Worm (Caenorhabditis elegans) whole organism, early embryonic: Measurements from ENCODE around the gene Y56A3A.2.

Source experiments
- B0310.2 ChIP-seq: sonication (generic microtip); optimal IDR thresholded peaks from 2 replicates; lab custom pipeline; 2016; ENCODE audit warnings: mild to moderate bottlenecking, missing genetic modification characterization, missing compliant biosample characterization
- F13C5.2 ChIP-seq: sonication (generic microtip); optimal IDR thresholded peaks from 2 replicates; lab custom pipeline; 2017; ENCODE audit warnings: mild to moderate bottlenecking, missing genetic modification characterization, inconsistent platforms, missing compliant biosample characterization
- aly-1 ChIP-seq: sonication (generic microtip); optimal IDR thresholded peaks from 2 replicates; lab custom pipeline; 2016; ENCODE audit warnings: missing genetic modification characterization, missing compliant biosample characterization
- ama-1 ChIP-seq: fragments of 150-350 bp; optimal IDR thresholded peaks from 2 replicates; lab custom pipeline; 2014
- ceh-13 ChIP-seq: fragments of 200-800 bp; sonication (Bioruptor generic); optimal IDR thresholded peaks from 2 replicates; lab custom pipeline; 2018; ENCODE audit warnings: mild to moderate bottlenecking, missing genetic modification characterization, missing compliant biosample characterization
- ceh-36 ChIP-seq: sonication (generic microtip); optimal IDR thresholded peaks from 2 replicates; lab custom pipeline; 2016; ENCODE audit warnings: missing genetic modification characterization, inconsistent platforms, missing compliant biosample characterization
- ets-7 ChIP-seq: sonication (generic microtip); optimal IDR thresholded peaks from 2 replicates; lab custom pipeline; 2016; ENCODE audit warnings: missing genotype, missing genetic modification characterization, missing compliant biosample characterization
- flt-1 ChIP-seq: fragments of 200-800 bp; sonication (Bioruptor generic); IDR thresholded peaks from 2 replicates; pipeline ENCODE4 v1.3.6; 2022; ENCODE audit warnings: missing genetic modification characterization, missing compliant biosample characterization
- hmbx-1 ChIP-seq: sonication (generic microtip); optimal IDR thresholded peaks from 2 replicates; lab custom pipeline; 2016; ENCODE audit warnings: mild to moderate bottlenecking, missing genetic modification characterization, missing compliant biosample characterization
- hmg-4 ChIP-seq: fragments of 200-800 bp; sonication (Bioruptor generic); optimal IDR thresholded peaks from 2 replicates; lab custom pipeline; 2018; ENCODE audit warnings: mild to moderate bottlenecking, missing genetic modification characterization, missing compliant biosample characterization
- hnd-1 ChIP-seq: sonication (generic microtip); optimal IDR thresholded peaks from 2 replicates; lab custom pipeline; 2016; ENCODE audit warnings: missing genetic modification characterization, missing compliant biosample characterization
- pes-1 ChIP-seq: fragments of 200-800 bp; sonication (Bioruptor generic); IDR thresholded peaks from 2 replicates; pipeline ENCODE4 v1.3.6; 2022; ENCODE audit warnings: missing genetic modification reagents, missing genetic modification characterization, missing compliant biosample characterization
- scrt-1 ChIP-seq: fragments of 200-800 bp; sonication (Bioruptor generic); IDR thresholded peaks from 2 replicates; pipeline ENCODE4 v1.3.6; 2022; ENCODE audit warnings: missing genetic modification characterization, missing compliant biosample characterization
- sea-1 ChIP-seq: fragments of 200-800 bp; sonication (Bioruptor generic); conservative IDR thresholded peaks from 2 replicates; pipeline ENCODE4 v1.3.6; 2022; ENCODE audit warnings: missing genetic modification characterization, missing compliant biosample characterization
- tbx-11 ChIP-seq: fragments of 200-800 bp; sonication (Bioruptor generic); IDR thresholded peaks from 2 replicates; pipeline ENCODE4 v1.3.6; 2022; ENCODE audit warnings: missing genetic modification characterization, missing compliant biosample characterization
- tbx-37 ChIP-seq: fragments of 200-800 bp; sonication (Bioruptor generic); conservative IDR thresholded peaks from 2 replicates; pipeline ENCODE4 v1.3.6; 2022; ENCODE audit warnings: missing genetic modification reagents, missing genetic modification characterization, missing compliant biosample characterization
- tra-4 ChIP-seq: sonication (generic microtip); optimal IDR thresholded peaks from 2 replicates; lab custom pipeline; 2017; ENCODE audit warnings: missing genetic modification characterization, missing compliant biosample characterization

The Y56A3A.2 gene

ce11 chrIII:11817865-11818264 lies 44.2 kb downstream of the Y56A3A.2 start:
- TF ChIP-seq tbx-37 (GFP tag; lab: Robert Waterston, UW) (no peak), scrt-1 (GFP tag; lab: Robert Waterston, UW) (no peak)

ce11 chrIII:11816523-11817003 lies 45.5 kb downstream of the Y56A3A.2 start, which contains the start of gene C18D11.1:
TSS of gene C18D11.1 (plus strand) at chrIII:11816573.
- TF ChIP-seq hmbx-1 (tag; lab: Kevin White, UChicago) (no peak), ceh-36 (tag; lab: Kevin White, UChicago) (no peak)

- no peak for TF ChIP-seq flt-1 (GFP tag; lab: Robert Waterston, UW)
- no peak for TF ChIP-seq hmg-4
These were observed 47.4 kb downstream of the Y56A3A.2 start for ce11 chrIII:11814653-11815052.

- TF ChIP-seq tbx-11 (GFP tag; lab: Robert Waterston, UW) = no peak
- no peak for TF ChIP-seq B0310.2 (tag; lab: Kevin White, UChicago)
These were observed 50.2 kb downstream of the Y56A3A.2 start for ce11 chrIII:11811839-11812238.

DNA sequence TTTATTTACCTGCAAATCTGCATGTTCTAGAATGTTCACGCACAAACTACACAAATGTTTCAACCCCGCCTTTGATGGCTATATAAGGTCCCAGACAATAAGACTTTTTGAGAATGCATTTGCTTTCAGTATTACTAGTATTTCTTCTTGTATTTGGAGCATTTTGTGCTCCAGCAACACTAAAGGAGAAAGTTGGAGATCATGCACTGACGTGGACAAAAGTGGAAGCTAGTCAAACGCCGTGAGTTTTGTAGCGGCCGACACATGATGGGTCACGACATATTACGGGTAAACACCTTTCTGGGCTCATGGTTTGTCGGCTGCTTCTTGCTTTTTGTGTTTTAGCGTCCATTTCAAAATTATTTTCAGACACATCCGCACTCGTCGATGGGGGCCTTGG lies 51.6 kb downstream of the Y56A3A.2 start, which contains the start of gene C18D11.6:
C18D11.6 (plus strand) TSS at position 110 of the 400 bp plus-strand sequence.
- no peak for TF ChIP-seq scrt-1 (GFP tag; lab: Robert Waterston, UW)
- no peak for TF ChIP-seq F13C5.2

DNA sequence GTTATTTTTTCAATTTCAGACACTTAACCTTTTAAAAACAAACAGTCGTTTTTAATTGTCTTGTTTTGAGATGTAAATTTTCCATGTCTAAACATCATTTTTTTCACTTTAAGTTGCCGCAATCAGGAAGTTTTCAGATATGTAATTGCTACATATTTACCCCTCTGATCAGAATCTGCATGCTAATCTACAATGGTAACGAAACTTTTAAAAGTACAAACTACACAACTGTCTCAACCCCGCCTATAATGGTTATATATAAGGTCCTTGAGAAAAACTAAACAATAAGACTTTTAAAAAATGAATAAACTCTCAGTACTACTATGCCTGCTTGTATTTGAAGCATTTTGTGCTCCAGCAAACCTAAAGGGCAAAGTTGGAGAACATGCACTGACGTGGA lies 53.2 kb downstream of the Y56A3A.2 start, which contains the start of gene C18D11.9:
C18D11.9 (plus strand) TSS at position 301 of the 400 bp plus-strand sequence.
- TF ChIP-seq B0310.2 (tag; lab: Kevin White, UChicago) (no peak), sea-1 (GFP tag; lab: Robert Waterston, UW) (no peak), hmbx-1 (tag; lab: Kevin White, UChicago) (no peak), hnd-1 (tag; lab: Kevin White, UChicago) (no peak), ceh-36 (tag; lab: Kevin White, UChicago) (no peak), ets-7 (tag; lab: Kevin White, UChicago) (no peak), ama-1 (lab: Kevin White, UChicago) (no peak), pes-1 (GFP tag; lab: Robert Waterston, UW) (no peak), aly-1 (tag; lab: Kevin White, UChicago) (no peak), tbx-37 (GFP tag; lab: Robert Waterston, UW) (no peak), flt-1 (GFP tag; lab: Robert Waterston, UW) (no peak), tbx-11 (GFP tag; lab: Robert Waterston, UW) (no peak), scrt-1 (GFP tag; lab: Robert Waterston, UW) (no peak), F13C5.2 (no peak), hmg-4 (no peak), ceh-13 (GFP tag; lab: Kevin White, UChicago) (no peak), tra-4 (tag; lab: Kevin White, UChicago) (no peak)

- no peak for TF ChIP-seq F13C5.2
- no peak for TF ChIP-seq B0310.2 (tag; lab: Kevin White, UChicago)
- no peak for TF ChIP-seq ceh-13 (GFP tag; lab: Kevin White, UChicago)
- TF ChIP-seq sea-1 (GFP tag; lab: Robert Waterston, UW) = no peak
- TF ChIP-seq tra-4 (tag; lab: Kevin White, UChicago) = no peak
- no peak for TF ChIP-seq aly-1 (tag; lab: Kevin White, UChicago)
- TF ChIP-seq hmbx-1 (tag; lab: Kevin White, UChicago) = no peak
- TF ChIP-seq ets-7 (tag; lab: Kevin White, UChicago) = no peak
- no peak for TF ChIP-seq ceh-36 (tag; lab: Kevin White, UChicago)
These were observed 54.6 kb downstream of the Y56A3A.2 start, which contains the start of gene C18D11.10 for ce11 chrIII:11807418-11807817. TSS of gene C18D11.10 (plus strand) at chrIII:11807718.

- TF ChIP-seq hmg-4 (no peak), B0310.2 (tag; lab: Kevin White, UChicago) (no peak), aly-1 (tag; lab: Kevin White, UChicago) (no peak), ceh-36 (tag; lab: Kevin White, UChicago) (no peak), scrt-1 (GFP tag; lab: Robert Waterston, UW) (no peak), ets-7 (tag; lab: Kevin White, UChicago) (no peak), flt-1 (GFP tag; lab: Robert Waterston, UW) (no peak), ama-1 (lab: Kevin White, UChicago) (no peak), F13C5.2 (no peak), hnd-1 (tag; lab: Kevin White, UChicago) (no peak), hmbx-1 (tag; lab: Kevin White, UChicago) (no peak), tra-4 (tag; lab: Kevin White, UChicago) (no peak), ceh-13 (GFP tag; lab: Kevin White, UChicago) (no peak), tbx-11 (GFP tag; lab: Robert Waterston, UW) (no peak), sea-1 (GFP tag; lab: Robert Waterston, UW) (no peak), pes-1 (GFP tag; lab: Robert Waterston, UW) (no peak), tbx-37 (GFP tag; lab: Robert Waterston, UW) (no peak)
These were observed 55.4 kb downstream of the Y56A3A.2 start, which contains the start of gene C18D11.7 for ce11 chrIII:11806695-11807094. TSS of gene C18D11.7 (minus strand) at chrIII:11806795.
